Fruit fly (Drosophila melanogaster) Kc167 (cell line): ENCODE measurements around the gene CG15756.

ENCODE experiments used
- Myc ChIP-seq: fragments of >200 bp; optimal IDR thresholded peaks from 2 replicates; lab custom pipeline; 2017; ENCODE audit warnings: missing external identifiers
- Sin3A ChIP-seq: fragments of >200 bp; optimal IDR thresholded peaks from 2 replicates; lab custom pipeline; 2018; ENCODE audit warnings: missing external identifiers
- h ChIP-seq: fragments of >200 bp; optimal IDR thresholded peaks from 3 replicates; lab custom pipeline; 2018; ENCODE audit warnings: missing external identifiers
- insv ChIP-seq: fragments of >200 bp; optimal IDR thresholded peaks from 3 replicates; lab custom pipeline; 2018; ENCODE audit warnings: missing external identifiers
- psq ChIP-seq: fragments of >200 bp; optimal IDR thresholded peaks from 2 replicates; lab custom pipeline; 2017; ENCODE audit warnings: missing external identifiers
- ttk ChIP-seq: sonication (Bioruptor generic); optimal IDR thresholded peaks from 2 replicates; lab custom pipeline; 2017; ENCODE audit warnings: missing external identifiers

DNA sequence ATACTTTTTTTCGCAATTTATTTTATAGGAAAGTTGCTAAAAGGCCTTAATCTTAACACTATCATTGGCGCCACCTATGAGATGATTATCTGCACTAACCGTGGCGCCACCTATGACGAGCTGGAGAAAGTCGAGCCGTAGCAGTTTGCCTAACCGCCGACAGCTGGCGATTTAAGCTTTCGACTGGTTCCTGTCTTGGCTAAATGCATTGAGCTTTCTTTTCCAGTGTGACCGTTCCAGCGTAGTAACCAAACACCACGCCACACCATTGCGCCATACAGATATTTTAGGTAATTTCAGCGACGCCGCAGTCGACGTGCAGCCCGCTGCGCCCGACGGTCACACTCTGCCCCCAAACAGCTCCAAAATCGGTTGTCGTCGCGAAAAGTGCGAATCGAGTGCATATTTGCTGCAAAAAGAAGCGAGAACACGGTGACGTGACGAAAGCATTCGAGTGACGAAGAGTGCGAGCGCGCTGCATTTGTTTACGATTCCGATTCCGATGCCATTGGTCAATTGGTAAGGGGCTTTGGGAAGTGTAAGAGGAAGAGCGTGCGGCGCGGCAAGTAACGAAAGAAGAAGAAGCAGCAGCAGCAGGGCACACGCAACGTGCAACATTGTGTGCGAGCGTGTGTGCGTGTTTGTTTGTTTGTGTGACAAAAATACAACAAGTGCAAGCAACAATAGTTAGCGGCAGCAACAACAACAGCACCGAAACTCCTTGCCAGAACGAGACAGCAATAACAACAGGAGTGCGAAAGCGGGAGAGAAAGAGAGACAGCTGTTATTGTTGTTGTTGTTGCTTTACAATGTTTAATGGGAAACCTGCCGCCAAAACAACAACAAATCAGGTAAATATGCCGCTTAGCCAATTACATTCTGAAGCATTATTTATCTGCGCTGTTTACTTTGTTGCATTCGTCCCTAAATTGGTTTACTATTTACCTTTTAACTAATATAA is 29.6 kb downstream of the CG15756 start, which contains the start of the genes CG46311 and Tpst:
- no peak for TF ChIP-seq psq
- TF ChIP-seq h (lab: Kevin White, UChicago), result no peak
- TF ChIP-seq Sin3A (lab: Kevin White, UChicago), result no peak
- no peak for TF ChIP-seq ttk (lab: Kevin White, UChicago)
- TF ChIP-seq insv (lab: Kevin White, UChicago), result no peak
- no peak for TF ChIP-seq Myc
